Worm (Caenorhabditis elegans): ENCODE measurements around the gene cah-3.

ce11 chrX:16481026-16481425 lies 6.3 kb upstream of the cah-3 start:
- TF ChIP-seq med-1 (GFP tag; optimal IDR thresholded peaks at IDR 0.05; ENCODE audit: insufficient read depth) (no peak), ztf-23 (GFP tag; IDR thresholded peaks at IDR 0.05) (no peak), flt-1 (GFP tag; IDR thresholded peaks at IDR 0.05) (no peak), klf-2 (GFP tag; conservative IDR thresholded peaks at IDR 0.05) (no peak), ztf-29 (GFP tag; IDR thresholded peaks at IDR 0.05) (no peak), ref-1 (GFP tag; conservative IDR thresholded peaks at IDR 0.05) (no peak), T22C8.4 (GFP tag; IDR thresholded peaks at IDR 0.05) (no peak)

All from whole organism, midembryonic.